Worm (Caenorhabditis elegans) whole organism, L2 larva: ENCODE measurements around the gene K07E1.1.

ENCODE experiments used
- aly-2 ChIP-seq: fragments of 150-350 bp; optimal IDR thresholded peaks from 2 replicates; lab custom pipeline; 2014; ENCODE audit warnings: missing biosample characterization, missing genetic modification characterization
- ceh-16 ChIP-seq: fragments of 150-350 bp; optimal IDR thresholded peaks from 2 replicates; lab custom pipeline; 2014; ENCODE audit warnings: missing biosample characterization, missing genetic modification characterization
- egl-27 ChIP-seq: sonication (generic microtip); optimal IDR thresholded peaks from 3 replicates; lab custom pipeline; 2017; ENCODE audit warnings: missing biosample characterization, missing genetic modification reagents, missing genetic modification characterization
- mab-5 ChIP-seq: fragments of 150-350 bp; optimal IDR thresholded peaks from 2 replicates; lab custom pipeline; 2014; ENCODE audit warnings: missing biosample characterization, missing genetic modification characterization
- nhr-12 ChIP-seq: fragments of 150-350 bp; optimal IDR thresholded peaks from 2 replicates; lab custom pipeline; 2014; ENCODE audit warnings: missing biosample characterization, missing genetic modification characterization
- snpc-4 ChIP-seq: fragments of 150-350 bp; optimal IDR thresholded peaks from 2 replicates; lab custom pipeline; 2014; ENCODE audit warnings: missing biosample characterization, missing genetic modification characterization
- unc-62 ChIP-seq: fragments of 150-350 bp; optimal IDR thresholded peaks from 2 replicates; lab custom pipeline; 2014; ENCODE audit warnings: missing biosample characterization, missing genetic modification reagents, missing genetic modification characterization
- ztf-11 ChIP-seq: sonication (generic microtip); optimal IDR thresholded peaks from 2 replicates; lab custom pipeline; 2017; ENCODE audit warnings: missing biosample characterization, missing genetic modification characterization

ce11 chrII:4598815-4599214 lies 47.9 kb downstream of the K07E1.1 start:
- TF ChIP-seq nhr-12 (no peak), egl-27 (tag; lab: Kevin White, UChicago) (no peak), mab-5 (tag; lab: Kevin White, UChicago) (no peak), snpc-4 (tag; lab: Kevin White, UChicago) (no peak), ceh-16 (no peak), unc-62 (GFP tag; lab: Kevin White, UChicago) (no peak), aly-2 (tag; lab: Kevin White, UChicago) (no peak), ztf-11 (no peak)
